Worm (Caenorhabditis elegans) whole organism, L3 larva: ENCODE results near the gene srm-6.

Source experiments
- aly-2 ChIP-seq: fragments of 150-350 bp; optimal IDR thresholded peaks from 2 replicates; lab custom pipeline; 2014; ENCODE audit warnings: missing biosample characterization, missing genetic modification characterization
- ama-1 ChIP-seq: fragments of 150-350 bp; optimal IDR thresholded peaks from 2 replicates; lab custom pipeline; 2018
- ceh-28 ChIP-seq: fragments of 150-350 bp; optimal IDR thresholded peaks from 2 replicates; lab custom pipeline; 2014; ENCODE audit warnings: missing biosample characterization, missing genetic modification reagents, missing genetic modification characterization
- egl-27 ChIP-seq: sonication (generic microtip); optimal IDR thresholded peaks from 4 replicates; lab custom pipeline; 2017; ENCODE audit warnings: missing biosample characterization, missing genetic modification reagents, missing genetic modification characterization
- eor-1 ChIP-seq, 2 experiments: fragments of 150-350 bp; optimal IDR thresholded peaks; 2 replicates each; lab custom pipeline; 2014 to 2018; ENCODE audit warnings: missing biosample characterization in 2 of 2, missing genetic modification characterization in 2 of 2
- hmg-11 ChIP-seq: sonication (generic microtip); optimal IDR thresholded peaks from 2 replicates; lab custom pipeline; 2016; ENCODE audit warnings: missing genetic modification characterization, missing compliant biosample characterization
- nhr-11 ChIP-seq: fragments of 150-350 bp; optimal IDR thresholded peaks from 2 replicates; lab custom pipeline; 2014; ENCODE audit warnings: missing biosample characterization, missing genetic modification characterization
- nhr-23 ChIP-seq: fragments of 150-350 bp; optimal IDR thresholded peaks from 2 replicates; lab custom pipeline; 2014; ENCODE audit warnings: missing biosample characterization, missing genetic modification reagents, missing genetic modification characterization
- nhr-77 ChIP-seq: fragments of 150-350 bp; optimal IDR thresholded peaks from 2 replicates; lab custom pipeline; 2014; ENCODE audit warnings: missing biosample characterization, missing genetic modification characterization
- ztf-4 ChIP-seq: fragments of 150-350 bp; optimal IDR thresholded peaks from 2 replicates; lab custom pipeline; 2014; ENCODE audit warnings: missing biosample characterization, missing genetic modification characterization

DNA sequence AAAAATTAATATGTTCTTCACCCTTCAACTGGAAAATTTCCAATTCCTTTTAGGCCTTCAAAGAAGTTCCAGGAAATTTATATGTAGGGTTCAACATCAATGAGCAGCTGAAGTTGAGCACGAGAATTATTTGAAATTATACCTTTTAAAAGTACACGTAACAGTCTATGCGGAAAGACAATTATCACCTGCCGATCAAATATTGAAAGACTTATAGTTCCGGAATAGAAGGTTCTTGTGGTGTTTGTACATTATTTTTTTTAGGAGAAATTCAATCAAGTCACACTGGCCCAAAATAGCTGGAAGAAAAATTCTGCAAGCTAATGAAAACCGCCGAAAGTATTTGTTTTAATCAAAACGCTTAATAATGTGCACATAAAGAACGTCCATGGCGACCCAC lies 43.5 kb downstream of the srm-6 start:
- TF ChIP-seq aly-2 (tag; lab: Kevin White, UChicago) (no peak), eor-1 (tag; optimal IDR thresholded peaks at IDR 0.05; lab: Kevin White, UChicago) (no peak), ztf-4 (tag; lab: Kevin White, UChicago) (no peak), nhr-23 (tag; lab: Kevin White, UChicago) (no peak), egl-27 (tag; lab: Kevin White, UChicago) (no peak), nhr-11 (tag; lab: Kevin White, UChicago) (no peak), hmg-11 (no peak), ama-1 (no peak), nhr-77 (tag; lab: Kevin White, UChicago) (no peak), ceh-28 (tag; lab: Kevin White, UChicago) (no peak)
